Worm (Caenorhabditis elegans) whole organism, L1 larva: ENCODE results near the gene nhr-97.

ENCODE experiments used
- C16A3.4 ChIP-seq: fragments of 150-350 bp; optimal IDR thresholded peaks from 2 replicates; lab custom pipeline; 2014; ENCODE audit warnings: missing biosample characterization, missing genetic modification characterization
- Y116A8C.19 ChIP-seq: sonication (generic microtip); optimal IDR thresholded peaks from 2 replicates; lab custom pipeline; 2016; ENCODE audit warnings: missing compliant biosample characterization, missing genetic modification characterization, borderline replicate concordance
- aha-1 ChIP-seq: fragments of 150-350 bp; optimal IDR thresholded peaks from 2 replicates; lab custom pipeline; 2014; ENCODE audit warnings: missing biosample characterization, missing genetic modification characterization
- alr-1 ChIP-seq: fragments of 200-800 bp; sonication (Bioruptor generic); optimal IDR thresholded peaks from 2 replicates; lab custom pipeline; 2018; ENCODE audit warnings: borderline replicate concordance, mild to moderate bottlenecking, missing genetic modification characterization, missing compliant biosample characterization
- ceh-63 ChIP-seq: fragments of 200-800 bp; sonication (Bioruptor generic); optimal IDR thresholded peaks from 2 replicates; lab custom pipeline; 2018; ENCODE audit warnings: mild to moderate bottlenecking, missing genetic modification characterization, missing compliant biosample characterization
- ceh-8 ChIP-seq: fragments of 200-800 bp; sonication (Bioruptor generic); optimal IDR thresholded peaks from 2 replicates; lab custom pipeline; 2018; ENCODE audit warnings: mild to moderate bottlenecking, missing genetic modification characterization, moderate library complexity, missing compliant biosample characterization
- ceh-82 ChIP-seq, 3 experiments: fragments of 150-350 bp in 1 of 3; sonication (generic microtip) in 2 of 3; optimal IDR thresholded peaks; 2 replicates each; lab custom pipeline; 2014 to 2017; ENCODE audit warnings: missing biosample characterization in 3 of 3, missing genetic modification characterization in 3 of 3
- dsc-1 ChIP-seq: sonication (generic microtip); optimal IDR thresholded peaks from 2 replicates; lab custom pipeline; 2016; ENCODE audit warnings: mild to moderate bottlenecking, missing genetic modification characterization, missing compliant biosample characterization
- efl-1 ChIP-seq, 4 experiments: fragments of 150-350 bp; optimal IDR thresholded peaks in 3 of 4; peaks in 1 of 4; 1 replicate in 1 of 4; 2 replicates in 3 of 4; lab custom pipeline; 2014; ENCODE audit warnings: missing biosample characterization in 2 of 4, missing genetic modification characterization in 2 of 4, missing genetic modification reagents in 2 of 4
- egl-13 ChIP-seq: sonication (generic microtip); optimal IDR thresholded peaks from 2 replicates; lab custom pipeline; 2016; ENCODE audit warnings: missing genotype, missing genetic modification reagents, missing genetic modification characterization, missing compliant biosample characterization
- egl-27 ChIP-seq, 2 experiments: fragments of 150-350 bp in 1 of 2; sonication (generic microtip); optimal IDR thresholded peaks; 3 replicates each; lab custom pipeline; 2017 to 2018; ENCODE audit warnings: missing biosample characterization in 2 of 2, missing genetic modification characterization in 2 of 2, missing genetic modification reagents in 2 of 2
- elt-2 ChIP-seq: sonication (generic microtip); optimal IDR thresholded peaks from 2 replicates; lab custom pipeline; 2016; ENCODE audit warnings: missing genetic modification characterization, mild to moderate bottlenecking, inconsistent platforms, missing compliant biosample characterization, missing genetic modification reagents
- elt-3 ChIP-seq, 6 experiments: fragments of 150-350 bp in 1 of 6; sonication (generic microtip); optimal IDR thresholded peaks; 2 replicates each; lab custom pipeline; 2017 to 2018; ENCODE audit warnings: missing biosample characterization in 6 of 6, missing genetic modification characterization in 6 of 6, inconsistent platforms in 1 of 6
- fkh-8 ChIP-seq: sonication (generic microtip); optimal IDR thresholded peaks from 2 replicates; lab custom pipeline; 2016; ENCODE audit warnings: mild to moderate bottlenecking, missing genetic modification characterization, missing compliant biosample characterization
- fos-1 ChIP-seq: fragments of 150-350 bp; optimal IDR thresholded peaks from 2 replicates; lab custom pipeline; 2014; ENCODE audit warnings: missing biosample characterization, missing genetic modification characterization
- grh-1 ChIP-seq: fragments of 200-800 bp; sonication (Bioruptor generic); IDR thresholded peaks from 2 replicates; pipeline ENCODE4 v1.3.6; 2022; ENCODE audit warnings: missing genetic modification reagents, missing genetic modification characterization, missing compliant biosample characterization
- hlh-17 ChIP-seq: fragments of 200-800 bp; sonication (Bioruptor generic); optimal IDR thresholded peaks from 2 replicates; lab custom pipeline; 2018; ENCODE audit warnings: missing genetic modification characterization, mild to moderate bottlenecking, missing compliant biosample characterization, moderate library complexity, borderline replicate concordance
- hlh-4 ChIP-seq: sonication (generic microtip); optimal IDR thresholded peaks from 2 replicates; lab custom pipeline; 2016; ENCODE audit warnings: mild to moderate bottlenecking, missing genetic modification characterization, missing compliant biosample characterization
- irx-1 ChIP-seq: sonication (generic microtip); optimal IDR thresholded peaks from 2 replicates; lab custom pipeline; 2016; ENCODE audit warnings: missing genetic modification characterization, missing compliant biosample characterization
- isw-1 ChIP-seq: fragments of 200-800 bp; sonication (Bioruptor generic); IDR thresholded peaks from 2 replicates; pipeline ENCODE4 v1.3.6; 2022; ENCODE audit warnings: missing genetic modification characterization, missing compliant biosample characterization
- jun-1 ChIP-seq: fragments of 150-350 bp; optimal IDR thresholded peaks from 2 replicates; lab custom pipeline; 2014; ENCODE audit warnings: missing biosample characterization, missing genetic modification reagents, missing genetic modification characterization
- lin-13 ChIP-seq: fragments of 150-350 bp; optimal IDR thresholded peaks from 2 replicates; lab custom pipeline; 2014; ENCODE audit warnings: missing biosample characterization, missing genetic modification reagents, missing genetic modification characterization
- lin-14 ChIP-seq: fragments of 200-800 bp; sonication (Bioruptor generic); optimal IDR thresholded peaks from 2 replicates; lab custom pipeline; 2018; ENCODE audit warnings: mild to moderate bottlenecking, missing genetic modification characterization, moderate library complexity, missing compliant biosample characterization
- lin-35 ChIP-seq, 2 experiments: fragments of 150-350 bp; optimal IDR thresholded peaks; 2 replicates each; lab custom pipeline; 2014; ENCODE audit warnings: missing biosample characterization in 2 of 2, missing genetic modification characterization in 2 of 2, missing genetic modification reagents in 2 of 2
- mab-9 ChIP-seq: fragments of 200-800 bp; sonication (Bioruptor generic); IDR thresholded peaks from 2 replicates; pipeline ENCODE4 v1.3.6; 2022; ENCODE audit warnings: missing genetic modification reagents, missing genetic modification characterization, missing compliant biosample characterization
- mep-1 ChIP-seq: fragments of 150-350 bp; optimal IDR thresholded peaks from 2 replicates; lab custom pipeline; 2014; ENCODE audit warnings: missing biosample characterization, missing genetic modification characterization
- nhr-12 ChIP-seq: sonication (generic microtip); optimal IDR thresholded peaks from 2 replicates; lab custom pipeline; 2017; ENCODE audit warnings: missing biosample characterization, missing genetic modification characterization
- nhr-19 ChIP-seq: fragments of 200-800 bp; sonication (Bioruptor generic); conservative IDR thresholded peaks from 2 replicates; pipeline ENCODE4 v1.3.6; 2022; ENCODE audit warnings: missing genetic modification characterization, missing compliant biosample characterization
- nhr-20 ChIP-seq: sonication (generic microtip); optimal IDR thresholded peaks from 2 replicates; lab custom pipeline; 2016; ENCODE audit warnings: mild to moderate bottlenecking, missing genetic modification characterization, missing compliant biosample characterization
- nhr-28 ChIP-seq: fragments of 150-350 bp; optimal IDR thresholded peaks from 2 replicates; lab custom pipeline; 2014; ENCODE audit warnings: missing biosample characterization, missing genetic modification characterization
- nhr-71 ChIP-seq: sonication (generic microtip); optimal IDR thresholded peaks from 2 replicates; lab custom pipeline; 2016; ENCODE audit warnings: mild to moderate bottlenecking, missing genetic modification characterization, moderate library complexity, missing compliant biosample characterization
- nhr-76 ChIP-seq: sonication (generic microtip); optimal IDR thresholded peaks from 2 replicates; lab custom pipeline; 2017; ENCODE audit warnings: missing biosample characterization, missing genetic modification characterization
- nhr-77 ChIP-seq: fragments of 150-350 bp; optimal IDR thresholded peaks from 2 replicates; lab custom pipeline; 2014; ENCODE audit warnings: missing biosample characterization, missing genetic modification characterization
- nhr-84 ChIP-seq: sonication (generic microtip); optimal IDR thresholded peaks from 2 replicates; lab custom pipeline; 2017; ENCODE audit warnings: missing biosample characterization, missing genetic modification characterization
- nhr-85 ChIP-seq: sonication (generic microtip); peaks from one replicate; lab custom pipeline; 2016; ENCODE audit warnings: missing genetic modification characterization, inconsistent platforms, missing compliant biosample characterization
- pax-3 ChIP-seq: fragments of 200-800 bp; sonication (Bioruptor generic); optimal IDR thresholded peaks from 2 replicates; lab custom pipeline; 2018; ENCODE audit warnings: mild to moderate bottlenecking, missing genetic modification characterization, moderate library complexity, missing compliant biosample characterization
- pqm-1 ChIP-seq: sonication (generic microtip); optimal IDR thresholded peaks from 3 replicates; lab custom pipeline; 2017; ENCODE audit warnings: missing biosample characterization, missing genetic modification characterization
- rnt-1 ChIP-seq: sonication (generic microtip); optimal IDR thresholded peaks from 2 replicates; lab custom pipeline; 2016; ENCODE audit warnings: mild to moderate bottlenecking, missing genetic modification characterization, moderate library complexity, missing compliant biosample characterization
- sox-4 ChIP-seq: sonication (generic microtip); optimal IDR thresholded peaks from 2 replicates; lab custom pipeline; 2016; ENCODE audit warnings: missing genetic modification characterization, missing compliant biosample characterization
- sptf-1 ChIP-seq: fragments of 150-350 bp; optimal IDR thresholded peaks from 2 replicates; lab custom pipeline; 2014; ENCODE audit warnings: missing biosample characterization, missing genetic modification characterization
- sup-37 ChIP-seq: fragments of 200-800 bp; sonication (Bioruptor generic); optimal IDR thresholded peaks from 2 replicates; lab custom pipeline; 2018; ENCODE audit warnings: mild to moderate bottlenecking, missing genetic modification characterization, missing compliant biosample characterization
- swsn-7 ChIP-seq: sonication (generic microtip); optimal IDR thresholded peaks from 2 replicates; lab custom pipeline; 2016; ENCODE audit warnings: missing genetic modification characterization, missing compliant biosample characterization
- tbx-2 ChIP-seq: sonication (generic microtip); optimal IDR thresholded peaks from 2 replicates; lab custom pipeline; 2016; ENCODE audit warnings: missing genetic modification characterization, missing compliant biosample characterization
- tlp-1 ChIP-seq: fragments of 150-350 bp; optimal IDR thresholded peaks from 2 replicates; lab custom pipeline; 2014; ENCODE audit warnings: missing biosample characterization, missing genetic modification characterization
- unc-30 ChIP-seq: sonication (generic microtip); optimal IDR thresholded peaks from 2 replicates; lab custom pipeline; 2017; ENCODE audit warnings: missing biosample characterization, missing genetic modification characterization
- unc-62 ChIP-seq: fragments of 150-350 bp; optimal IDR thresholded peaks from 2 replicates; lab custom pipeline; 2014; ENCODE audit warnings: missing biosample characterization, missing genetic modification reagents, missing genetic modification characterization
- unc-86 ChIP-seq: sonication (generic microtip); optimal IDR thresholded peaks from 2 replicates; lab custom pipeline; 2016; ENCODE audit warnings: missing genetic modification characterization, missing compliant biosample characterization
- unc-98 ChIP-seq: fragments of 200-800 bp; sonication (Bioruptor generic); IDR thresholded peaks from 2 replicates; pipeline ENCODE4 v1.3.6; 2022; ENCODE audit warnings: missing genetic modification characterization, missing compliant biosample characterization
- vab-15 ChIP-seq: sonication (generic microtip); optimal IDR thresholded peaks from 2 replicates; lab custom pipeline; 2017; ENCODE audit warnings: missing genotype, mild to moderate bottlenecking, missing genetic modification characterization, missing compliant biosample characterization
- zag-1 ChIP-seq: fragments of 150-350 bp; optimal IDR thresholded peaks from 2 replicates; lab custom pipeline; 2014; ENCODE audit warnings: missing biosample characterization, missing genetic modification characterization
- zip-4 ChIP-seq: fragments of 200-800 bp; sonication (Bioruptor generic); optimal IDR thresholded peaks from 2 replicates; lab custom pipeline; 2018; ENCODE audit warnings: mild to moderate bottlenecking, missing genetic modification characterization, moderate library complexity, missing compliant biosample characterization
- ztf-11 ChIP-seq, 2 experiments: sonication (generic microtip); optimal IDR thresholded peaks; 2 replicates each; lab custom pipeline; 2016 to 2017; ENCODE audit warnings: missing genetic modification characterization in 2 of 2, missing biosample characterization in 1 of 2, missing compliant biosample characterization in 1 of 2
- ztf-4 ChIP-seq: fragments of 150-350 bp; optimal IDR thresholded peaks from 2 replicates; lab custom pipeline; 2014; ENCODE audit warnings: missing biosample characterization, missing genetic modification characterization

The nhr-97 gene

DNA sequence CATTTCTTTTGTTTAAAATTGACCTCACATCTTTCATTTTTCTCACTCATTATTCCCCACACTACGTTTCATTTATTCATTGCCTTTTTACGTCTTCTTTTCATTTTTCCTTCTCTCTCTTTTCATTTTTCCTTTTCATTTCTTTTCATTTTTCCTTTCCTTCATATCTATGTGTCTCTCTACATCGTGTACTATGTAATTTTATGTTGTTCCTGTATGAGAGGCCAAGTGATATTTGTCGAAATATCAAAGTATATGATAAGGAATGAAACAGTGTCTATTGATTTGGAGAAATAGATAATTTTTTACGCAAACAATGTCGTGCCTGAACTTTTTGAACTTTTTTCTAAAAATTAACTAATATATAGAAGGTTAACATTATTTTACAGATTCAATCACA, 41.0 kb upstream of the nhr-97 start:
- TF ChIP-seq Y116A8C.19 (tag; lab: Kevin White, UChicago): no peak
- TF ChIP-seq tlp-1 (tag; lab: Kevin White, UChicago): no peak
- TF ChIP-seq sup-37: no peak
- peak; percentile 41 for TF ChIP-seq nhr-20
- TF ChIP-seq unc-86 (tag; lab: Kevin White, UChicago): no peak
- TF ChIP-seq fkh-8 (tag; lab: Kevin White, UChicago): no peak
- no peak for TF ChIP-seq hlh-17 (GFP tag; lab: Kevin White, UChicago)
- peak; percentile 14 for TF ChIP-seq C16A3.4 (tag; lab: Kevin White, UChicago)
- no peak for TF ChIP-seq zag-1 (tag; lab: Kevin White, UChicago)
- TF ChIP-seq rnt-1: no peak
- no peak for TF ChIP-seq nhr-77
- TF ChIP-seq nhr-84 (tag; lab: Kevin White, UChicago): no peak
- no peak for TF ChIP-seq grh-1 (GFP tag; lab: Robert Waterston, UW)
- no peak for TF ChIP-seq mab-9 (GFP tag; lab: Robert Waterston, UW)
- TF ChIP-seq egl-27 (tag; optimal IDR thresholded peaks at IDR 0.05; lab: Kevin White, UChicago): no peak
- TF ChIP-seq nhr-76: no peak
- no peak for TF ChIP-seq hlh-4 (tag; lab: Kevin White, UChicago)
- TF ChIP-seq pax-3 (tag; lab: Kevin White, UChicago): no peak
- TF ChIP-seq lin-14 (GFP tag; lab: Kevin White, UChicago): peak; percentile 64
- TF ChIP-seq pqm-1 (tag; lab: Kevin White, UChicago): no peak
- no peak for TF ChIP-seq unc-62 (GFP tag; lab: Kevin White, UChicago)
- no peak for TF ChIP-seq ceh-82 (tag; optimal IDR thresholded peaks at IDR 0.05; lab: Kevin White, UChicago)
- TF ChIP-seq nhr-71: peak; percentile 36
- TF ChIP-seq ztf-11 (tag; optimal IDR thresholded peaks at IDR 0.05; lab: Kevin White, UChicago): no peak
- no peak; the same call in 1 of the 2 replicates for TF ChIP-seq nhr-19 (GFP tag; lab: Robert Waterston, UW)
- TF ChIP-seq zip-4 (GFP tag; lab: Kevin White, UChicago): no peak
- TF ChIP-seq nhr-12 (tag; lab: Kevin White, UChicago): no peak
- peak; percentile 5 for TF ChIP-seq ztf-4 (tag; lab: Kevin White, UChicago)
- TF ChIP-seq mep-1 (tag; lab: Kevin White, UChicago): peak; percentile 30
- TF ChIP-seq irx-1 (tag; lab: Kevin White, UChicago): no peak
- peak; percentile 56 for TF ChIP-seq elt-2
- no peak for TF ChIP-seq egl-13 (tag; lab: Kevin White, UChicago)
- no peak for TF ChIP-seq sox-4 (tag; lab: Kevin White, UChicago)
- TF ChIP-seq efl-1 (optimal IDR thresholded peaks at IDR 0.05; lab: Kevin White, UChicago): no peak
- TF ChIP-seq efl-1 (GFP tag; optimal IDR thresholded peaks at IDR 0.05 in 1 of 2; lab: Kevin White, UChicago): peak in 1 of 2 experiments; percentile 6
- TF ChIP-seq fos-1 (tag; lab: Kevin White, UChicago): no peak
- no peak for TF ChIP-seq ceh-63
- TF ChIP-seq swsn-7 (tag; lab: Kevin White, UChicago): no peak
- peak in 1 of 2 experiments; percentile 50 for TF ChIP-seq lin-35 (GFP tag; optimal IDR thresholded peaks at IDR 0.05; lab: Kevin White, UChicago)
- no peak for TF ChIP-seq lin-13 (GFP tag; lab: Kevin White, UChicago)
- TF ChIP-seq nhr-85 (tag; lab: Kevin White, UChicago): peak; percentile 59
- TF ChIP-seq vab-15 (tag; lab: Kevin White, UChicago): no peak
- TF ChIP-seq dsc-1: no peak
- TF ChIP-seq aha-1: no peak
- no peak for TF ChIP-seq alr-1 (tag; lab: Kevin White, UChicago)
- no peak for TF ChIP-seq tbx-2 (tag; lab: Kevin White, UChicago)
- no peak for TF ChIP-seq isw-1
- no peak for TF ChIP-seq sptf-1 (tag; lab: Kevin White, UChicago)
- no peak for TF ChIP-seq nhr-28 (tag; lab: Kevin White, UChicago)
- TF ChIP-seq unc-30 (tag; lab: Kevin White, UChicago): no peak
- peak in 5 of 6 experiments; percentile 49 to 81 (median 66) for TF ChIP-seq elt-3 (tag; optimal IDR thresholded peaks at IDR 0.05; lab: Kevin White, UChicago)
- no peak for TF ChIP-seq ceh-8 (GFP tag; lab: Kevin White, UChicago)
- no peak for TF ChIP-seq unc-98 (GFP tag; lab: Robert Waterston, UW)
- no peak for TF ChIP-seq jun-1 (tag; lab: Kevin White, UChicago)
